Worm (Caenorhabditis elegans): Measurements from ENCODE around the gene nhr-103.

Gene nhr-103

DNA sequence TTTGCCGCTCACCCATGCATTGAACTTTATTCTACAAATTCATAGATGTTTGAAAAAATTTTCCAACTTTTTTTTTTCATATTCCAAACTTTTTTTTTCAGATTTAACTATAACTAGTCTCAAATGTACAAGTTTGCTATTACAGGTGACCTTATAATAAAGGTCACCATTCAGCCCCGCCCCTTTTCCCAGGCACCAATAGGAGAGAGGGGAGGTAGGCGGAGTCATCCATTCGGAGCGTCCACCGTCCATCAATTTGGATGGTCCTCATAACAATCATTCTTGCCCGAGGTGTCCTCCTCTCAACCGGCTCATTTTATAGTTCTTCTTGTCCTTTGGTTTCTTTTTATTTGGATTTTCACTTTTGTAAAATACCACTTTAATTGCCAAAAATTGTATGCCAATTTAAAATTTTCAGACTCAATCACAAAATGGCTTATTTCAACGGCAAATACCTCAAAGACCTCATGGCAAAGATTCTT is 37.3 kb upstream of the nhr-103 start, which contains the start of gene Y5H2B.3:
Y5H2B.3 (plus strand) TSS at position 432 of the 482 bp plus-strand sequence.
- TF ChIP-seq nhr-21 (tag; optimal IDR thresholded peaks at IDR 0.05) (no peak), lin-39 (tag; optimal IDR thresholded peaks at IDR 0.05) (no peak), nhr-237 (tag; optimal IDR thresholded peaks at IDR 0.05) (no peak), F13H6.1 (tag; optimal IDR thresholded peaks at IDR 0.05) (no peak), mbf-1 (tag; optimal IDR thresholded peaks at IDR 0.05) (no peak), nhr-129 (tag; optimal IDR thresholded peaks at IDR 0.05) (no peak)

ce11 chrV:2190383-2190782 is 34.8 kb upstream of the nhr-103 start:
- no peak for TF ChIP-seq unc-55 (GFP tag; optimal IDR thresholded peaks at IDR 0.05)

- no peak for TF ChIP-seq alr-1 (tag; optimal IDR thresholded peaks at IDR 0.05)
- no peak for TF ChIP-seq ztf-1 (GFP tag; conservative IDR thresholded peaks at IDR 0.05)
- no peak for TF ChIP-seq nhr-129 (tag; optimal IDR thresholded peaks at IDR 0.05)
- no peak for TF ChIP-seq sma-3 (GFP tag; optimal IDR thresholded peaks at IDR 0.05)
- no peak for TF ChIP-seq lin-13 (GFP tag; optimal IDR thresholded peaks at IDR 0.05)
- no peak for TF ChIP-seq mdl-1 (tag; optimal IDR thresholded peaks at IDR 0.05)
- TF ChIP-seq crh-2 (tag; optimal IDR thresholded peaks at IDR 0.05), result no peak
- TF ChIP-seq nhr-23 (tag; optimal IDR thresholded peaks at IDR 0.05), result no peak
- no peak for TF ChIP-seq lsy-2 (tag; optimal IDR thresholded peaks at IDR 0.05)
These were observed 34.1 kb upstream of the nhr-103 start, which contains the start of gene srbc-42 for ce11 chrV:2191122-2191521. Gene srbc-42 (minus strand): TSS chrV:2191222.

ce11 chrV:2192117-2192516 is 33.1 kb upstream of the nhr-103 start, which contains the start of gene nhr-13:
Gene nhr-13 (plus strand): TSS chrV:2192485.
- TF ChIP-seq sma-9 (GFP tag; optimal IDR thresholded peaks at IDR 0.05) (peak; percentile 32), sma-9 (tag; optimal IDR thresholded peaks at IDR 0.05) (no peak), ztf-1 (GFP tag; conservative IDR thresholded peaks at IDR 0.05) (no peak), crh-2 (tag; optimal IDR thresholded peaks at IDR 0.05) (peak; percentile 13), gmeb-1 (tag; optimal IDR thresholded peaks at IDR 0.05) (peak; percentile 43), fos-1 (tag; optimal IDR thresholded peaks at IDR 0.05) (peak; percentile 15), Y55F3AM.14 (GFP tag; optimal IDR thresholded peaks at IDR 0.05) (no peak)

ce11 chrV:2199594-2199993 is 25.6 kb upstream of the nhr-103 start:
- TF ChIP-seq ceh-16 (tag; optimal IDR thresholded peaks at IDR 0.05) (no peak), unc-55 (GFP tag; optimal IDR thresholded peaks at IDR 0.05) (no peak), Y55F3AM.14 (GFP tag; optimal IDR thresholded peaks at IDR 0.05) (no peak), mdl-1 (tag; optimal IDR thresholded peaks at IDR 0.05) (no peak), dmd-4 (tag; optimal IDR thresholded peaks at IDR 0.05) (no peak), unc-39 (tag; optimal IDR thresholded peaks at IDR 0.05) (no peak), ztf-11 (tag; optimal IDR thresholded peaks at IDR 0.05) (no peak), nhr-77 (tag; optimal IDR thresholded peaks at IDR 0.05) (no peak), sem-4 (tag; optimal IDR thresholded peaks at IDR 0.05) (no peak), nhr-129 (tag; optimal IDR thresholded peaks at IDR 0.05) (no peak), R02D3.7 (tag; optimal IDR thresholded peaks at IDR 0.05) (no peak), sma-3 (GFP tag; optimal IDR thresholded peaks at IDR 0.05) (no peak), snpc-4 (tag; optimal IDR thresholded peaks at IDR 0.05) (no peak), nhr-11 (tag; optimal IDR thresholded peaks at IDR 0.05) (no peak), zag-1 (tag; optimal IDR thresholded peaks at IDR 0.05) (no peak), ama-1 (optimal IDR thresholded peaks at IDR 0.05) (no peak), mbf-1 (tag; optimal IDR thresholded peaks at IDR 0.05) (no peak), skn-1 (tag; optimal IDR thresholded peaks at IDR 0.05) (no peak), lin-39 (tag; optimal IDR thresholded peaks at IDR 0.05) (no peak), lsy-2 (tag; optimal IDR thresholded peaks at IDR 0.05) (no peak)

ce11 chrV:2200402-2200801 is 24.8 kb upstream of the nhr-103 start:
- TF ChIP-seq ZK546.5 (tag; optimal IDR thresholded peaks at IDR 0.05) (no peak), nhr-6 (tag; optimal IDR thresholded peaks at IDR 0.05) (no peak), nhr-10 (tag; optimal IDR thresholded peaks at IDR 0.05) (no peak), ztf-1 (GFP tag; conservative IDR thresholded peaks at IDR 0.05) (no peak), ztf-4 (tag; optimal IDR thresholded peaks at IDR 0.05) (no peak), zag-1 (tag; optimal IDR thresholded peaks at IDR 0.05) (no peak), nhr-23 (tag; optimal IDR thresholded peaks at IDR 0.05) (no peak), sma-3 (GFP tag; optimal IDR thresholded peaks at IDR 0.05) (no peak), skn-1 (tag; optimal IDR thresholded peaks at IDR 0.05) (no peak), nhr-129 (tag; optimal IDR thresholded peaks at IDR 0.05) (no peak), unc-39 (tag; optimal IDR thresholded peaks at IDR 0.05) (no peak), ceh-82 (tag; optimal IDR thresholded peaks at IDR 0.05) (no peak), elt-1 (tag; optimal IDR thresholded peaks at IDR 0.05) (no peak), ceh-16 (tag; optimal IDR thresholded peaks at IDR 0.05) (no peak), Y55F3AM.14 (GFP tag; optimal IDR thresholded peaks at IDR 0.05) (no peak), ztf-11 (tag; optimal IDR thresholded peaks at IDR 0.05) (no peak), nhr-237 (tag; optimal IDR thresholded peaks at IDR 0.05) (no peak), sma-9 (GFP tag; optimal IDR thresholded peaks at IDR 0.05) (no peak), sma-9 (tag; optimal IDR thresholded peaks at IDR 0.05) (no peak)
